Worm (Caenorhabditis elegans) whole organism, L4/young adult: ENCODE results near the gene C36B7.6.

ENCODE experiments used
- W03F9.2 ChIP-seq: fragments of 150-350 bp; optimal IDR thresholded peaks from 2 replicates; lab custom pipeline; 2014; ENCODE audit warnings: missing biosample characterization, missing genetic modification characterization
- dao-5 ChIP-seq: sonication (generic microtip); optimal IDR thresholded peaks from 2 replicates; lab custom pipeline; 2016; ENCODE audit warnings: missing genotype, missing genetic modification characterization, moderate library complexity, missing compliant biosample characterization
- him-1 ChIP-seq: sonication (generic microtip); optimal IDR thresholded peaks from 2 replicates; lab custom pipeline; 2016; ENCODE audit warnings: missing genotype, missing genetic modification reagents, missing genetic modification characterization, missing compliant biosample characterization

- TF ChIP-seq dao-5 (tag; lab: Kevin White, UChicago) (no peak), him-1 (tag; lab: Kevin White, UChicago) (no peak), W03F9.2 (no peak)
These were observed 3.8 kb downstream of the C36B7.6 start, which contains the start of gene C36B7.5 for ce11 chrX:7096349-7096748.
